Worm (Caenorhabditis elegans): ENCODE results near the gene sek-1.

The sek-1 gene

DNA sequence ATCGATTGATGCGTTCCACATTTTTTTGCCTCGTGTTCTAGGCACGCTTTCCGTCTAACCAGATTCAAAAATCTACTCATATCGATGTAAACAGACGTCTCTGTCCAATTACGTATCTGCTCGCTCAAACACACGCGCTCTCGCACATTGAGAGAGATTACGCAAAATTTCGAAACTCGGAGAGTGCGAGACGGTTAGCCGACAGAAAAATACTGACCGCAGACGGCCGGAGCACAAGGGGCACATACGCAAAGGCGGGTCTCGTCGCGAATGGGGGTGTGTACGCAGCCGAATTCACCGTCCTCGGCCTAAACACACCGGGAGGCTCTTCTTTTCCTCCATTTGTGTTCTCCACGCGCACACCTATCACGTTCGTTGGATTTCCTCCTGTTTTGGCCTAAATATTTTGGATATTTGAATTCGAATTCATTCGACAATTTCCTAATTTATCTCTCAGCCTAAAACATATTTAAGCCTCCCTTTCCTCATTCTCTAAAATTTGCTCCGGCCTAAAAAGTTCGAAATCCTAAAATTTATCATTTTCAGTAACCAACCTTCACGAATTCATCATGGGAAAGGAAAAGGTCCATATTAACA, 6.7 kb downstream of the sek-1 start, which contains the start of gene eef-1A.2 (continued):
- TF ChIP-seq nhr-90 (tag; optimal IDR thresholded peaks at IDR 0.05) (peak; percentile 73), akir-1 (GFP tag; optimal IDR thresholded peaks at IDR 0.05) (peak; percentile 44), nfyb-1 (GFP tag; IDR thresholded peaks at IDR 0.05) (peak; percentile 96), unc-62 (GFP tag; optimal IDR thresholded peaks at IDR 0.05) (peak; percentile 67), B0261.1 (tag; optimal IDR thresholded peaks at IDR 0.05) (peak; percentile 30), hmg-1.2 (GFP tag; IDR thresholded peaks at IDR 0.05) (peak; percentile 83), tlf-1 (GFP tag; optimal IDR thresholded peaks at IDR 0.05) (peak; percentile 82), F37B4.10 (GFP tag; IDR thresholded peaks at IDR 0.05) (no peak), ceh-91 (GFP tag; IDR thresholded peaks at IDR 0.05) (no peak; the same call in 1 of the 2 replicates), nhr-179 (tag; optimal IDR thresholded peaks at IDR 0.05) (no peak), lin-54 (GFP tag; optimal IDR thresholded peaks at IDR 0.05) (peak; percentile 75), tbp1 (GFP tag; optimal IDR thresholded peaks at IDR 0.05) (peak; percentile 66), F33H1.4 (GFP tag; IDR thresholded peaks at IDR 0.05) (peak; percentile 78), dpff-1 (tag; optimal IDR thresholded peaks at IDR 0.05) (no peak), dox-1 (GFP tag; IDR thresholded peaks at IDR 0.05) (peak; percentile 93), B0019.2 (GFP tag; conservative IDR thresholded peaks at IDR 0.05) (no peak), aptf-2 (GFP tag; conservative IDR thresholded peaks at IDR 0.05) (no peak), T26A5.8 (tag; optimal IDR thresholded peaks at IDR 0.05) (no peak), ztf-26 (tag; optimal IDR thresholded peaks at IDR 0.05) (peak; percentile 92), rpc-1 (optimal IDR thresholded peaks at IDR 0.05) (no peak), rpc-1 (tag; optimal IDR thresholded peaks at IDR 0.05) (no peak), ama-1 (optimal IDR thresholded peaks at IDR 0.05) (no peak), ama-1 (GFP tag; optimal IDR thresholded peaks at IDR 0.05) (peak in 1 of 2 experiments; percentile 7), F57C9.4 (tag; optimal IDR thresholded peaks at IDR 0.05) (no peak), cebp-1 (GFP tag; IDR thresholded peaks at IDR 0.05) (peak; percentile 100), cebp-1 (tag; optimal IDR thresholded peaks at IDR 0.05) (peak; percentile 100), hrde-1 (tag; optimal IDR thresholded peaks at IDR 0.05; ENCODE audit: borderline replicate concordance) (no peak), snpc-3.4 (tag; optimal IDR thresholded peaks at IDR 0.05) (no peak), sea-2 (GFP tag; IDR thresholded peaks at IDR 0.05) (no peak), F49E8.2 (tag; optimal IDR thresholded peaks at IDR 0.05; ENCODE audit: insufficient read depth) (no peak), sdz-38 (tag; optimal IDR thresholded peaks at IDR 0.05) (no peak), D2030.7 (GFP tag; IDR thresholded peaks at IDR 0.05) (no peak), ccch-3 (GFP tag; optimal IDR thresholded peaks at IDR 0.05) (no peak), lag-1 (GFP tag; IDR thresholded peaks at IDR 0.05) (no peak), repo-1 (tag; optimal IDR thresholded peaks at IDR 0.05) (peak; percentile 80), nhr-80 (tag; optimal IDR thresholded peaks at IDR 0.05) (peak; percentile 97), ztf-28 (GFP tag; IDR thresholded peaks at IDR 0.05) (0 out of 2 replicates have a peak, but pooled peaks have one; percentile 46), F10E7.11 (tag; optimal IDR thresholded peaks at IDR 0.05) (no peak), ceh-40 (GFP tag; IDR thresholded peaks at IDR 0.05) (no peak), ceh-27 (GFP tag; optimal IDR thresholded peaks at IDR 0.05) (peak; percentile 93), Y67H2A.10 (GFP tag; conservative IDR thresholded peaks at IDR 0.05) (peak; percentile 80), hmg-20 (GFP tag; IDR thresholded peaks at IDR 0.05) (no peak), let-526 (GFP tag; IDR thresholded peaks at IDR 0.05) (peak; percentile 85), mcd-1 (GFP tag; IDR thresholded peaks at IDR 0.05) (peak; percentile 80), nhr-27 (tag; optimal IDR thresholded peaks at IDR 0.05) (no peak), Y53F4B.3 (GFP tag; IDR thresholded peaks at IDR 0.05) (no peak), sptf-2 (GFP tag; optimal IDR thresholded peaks at IDR 0.05) (peak; percentile 42), F22D6.2 (tag; optimal IDR thresholded peaks at IDR 0.05) (peak; percentile 18), lsy-27 (tag; optimal IDR thresholded peaks at IDR 0.05; ENCODE audit: borderline replicate concordance, insufficient read depth) (no peak)
